Worm (Caenorhabditis elegans) whole organism, L4 larva: ENCODE data around the gene arv-1.

Source experiments
- F49E8.2 ChIP-seq: sonication (generic microtip); optimal IDR thresholded peaks from 2 replicates; lab custom pipeline; 2016; ENCODE audit warnings: missing compliant biosample characterization, mild to moderate bottlenecking, missing genetic modification characterization, borderline replicate concordance
- R02D3.7 ChIP-seq: fragments of 150-350 bp; sonication (generic microtip); optimal IDR thresholded peaks from 3 replicates; lab custom pipeline; 2014; ENCODE audit warnings: missing biosample characterization, missing genetic modification characterization
- T20F7.1 ChIP-seq: fragments of 200-800 bp; sonication (Bioruptor generic); optimal IDR thresholded peaks from 2 replicates; lab custom pipeline; 2018; ENCODE audit warnings: mild to moderate bottlenecking, missing genetic modification characterization, missing compliant biosample characterization
- T26A8.4 ChIP-seq: fragments of 200-800 bp; sonication (Bioruptor generic); IDR thresholded peaks from 2 replicates; pipeline ENCODE4 v1.3.6; 2022; ENCODE audit warnings: missing genetic modification characterization, missing compliant biosample characterization
- Y105C5A.15 ChIP-seq: fragments of 200-800 bp; sonication (Bioruptor generic); IDR thresholded peaks from 2 replicates; pipeline ENCODE4 v1.3.6; 2022; ENCODE audit warnings: missing genetic modification characterization, missing compliant biosample characterization
- Y48G9A.11 ChIP-seq: fragments of 200-800 bp; sonication (Bioruptor generic); IDR thresholded peaks from 2 replicates; pipeline ENCODE4 v1.3.6; 2022; ENCODE audit warnings: missing genetic modification reagents, missing genetic modification characterization, missing compliant biosample characterization
- ZK546.5 ChIP-seq, 2 experiments: sonication (generic microtip); optimal IDR thresholded peaks; 2 replicates each; lab custom pipeline; 2017; ENCODE audit warnings: missing biosample characterization in 2 of 2, missing genetic modification characterization in 2 of 2
- aha-1 ChIP-seq: fragments of 150-350 bp; peaks from one replicate; lab custom pipeline; 2014; ENCODE audit warnings: missing biosample characterization, missing genetic modification characterization
- arid-1 ChIP-seq: fragments of 200-800 bp; sonication (Bioruptor generic); conservative IDR thresholded peaks from 2 replicates; pipeline ENCODE4 v1.3.6; 2022; ENCODE audit warnings: missing genetic modification reagents, missing genetic modification characterization, missing compliant biosample characterization
- ceh-20 ChIP-seq: fragments of 200-800 bp; sonication (Bioruptor generic); IDR thresholded peaks from 2 replicates; pipeline ENCODE4 v1.3.6; 2022; ENCODE audit warnings: missing genetic modification reagents, missing genetic modification characterization, missing compliant biosample characterization
- ceh-44 ChIP-seq: fragments of 200-800 bp; sonication (Bioruptor generic); IDR thresholded peaks from 2 replicates; pipeline ENCODE4 v1.3.6; 2022; ENCODE audit warnings: missing genetic modification reagents, missing genetic modification characterization, missing compliant biosample characterization
- ceh-82 ChIP-seq: sonication (generic microtip); optimal IDR thresholded peaks from 2 replicates; lab custom pipeline; 2017; ENCODE audit warnings: missing biosample characterization, missing genetic modification characterization
- ctbp-1 ChIP-seq: fragments of 200-800 bp; sonication (Bioruptor generic); IDR thresholded peaks from 2 replicates; pipeline ENCODE4 v1.3.6; 2022; ENCODE audit warnings: missing genetic modification reagents, missing genetic modification characterization, missing compliant biosample characterization
- daf-16 ChIP-seq, 3 experiments: sonication (generic microtip); optimal IDR thresholded peaks; 2 replicates each; lab custom pipeline; 2016 to 2017; ENCODE audit warnings: missing genetic modification characterization in 3 of 3, missing genetic modification reagents in 3 of 3, mild to moderate bottlenecking in 2 of 3, missing compliant biosample characterization in 2 of 3, missing biosample characterization in 1 of 3, moderate library complexity in 1 of 3
- daf-19 ChIP-seq: fragments of 200-800 bp; sonication (Bioruptor generic); conservative IDR thresholded peaks from 2 replicates; pipeline ENCODE4 v1.3.6; 2022; ENCODE audit warnings: missing genetic modification characterization, missing compliant biosample characterization
- dmd-6 ChIP-seq: fragments of 200-800 bp; sonication (Bioruptor generic); IDR thresholded peaks from 2 replicates; pipeline ENCODE4 v1.3.6; 2022; ENCODE audit warnings: missing genetic modification reagents, missing genetic modification characterization, missing compliant biosample characterization
- dpl-1 ChIP-seq: fragments of 150-350 bp; optimal IDR thresholded peaks from 2 replicates; lab custom pipeline; 2014; ENCODE audit warnings: missing biosample characterization, missing genetic modification reagents, missing genetic modification characterization
- dve-1 ChIP-seq: sonication (generic microtip); optimal IDR thresholded peaks from 2 replicates; lab custom pipeline; 2017; ENCODE audit warnings: antibody characterized with exemption, mild to moderate bottlenecking, missing genetic modification characterization, missing compliant biosample characterization; ENCODE audit not compliant: insufficient read depth
- egl-43 ChIP-seq: fragments of 200-800 bp; sonication (Bioruptor generic); IDR thresholded peaks from 2 replicates; pipeline ENCODE4 v1.3.6; 2022; ENCODE audit warnings: missing genetic modification reagents, missing genetic modification characterization, missing compliant biosample characterization
- gei-8 ChIP-seq: fragments of 200-800 bp; sonication (Bioruptor generic); optimal IDR thresholded peaks from 2 replicates; lab custom pipeline; 2018; ENCODE audit warnings: mild to moderate bottlenecking, missing genetic modification characterization, missing compliant biosample characterization
- hif-1 ChIP-seq, 2 experiments: sonication (generic microtip); optimal IDR thresholded peaks; 2 replicates each; lab custom pipeline; 2016 to 2017; ENCODE audit warnings: missing compliant biosample characterization in 2 of 2, missing genetic modification characterization in 2 of 2, missing genetic modification reagents in 2 of 2, missing genotype in 2 of 2, mild to moderate bottlenecking in 1 of 2
- hlh-11 ChIP-seq: fragments of 200-800 bp; sonication (Bioruptor generic); optimal IDR thresholded peaks from 2 replicates; lab custom pipeline; 2018; ENCODE audit warnings: mild to moderate bottlenecking, missing genetic modification characterization, missing compliant biosample characterization
- hlh-30 ChIP-seq: sonication (generic microtip); optimal IDR thresholded peaks from 2 replicates; lab custom pipeline; 2017; ENCODE audit warnings: antibody characterized with exemption, mild to moderate bottlenecking, missing genetic modification characterization, missing compliant biosample characterization; ENCODE audit not compliant: insufficient read depth
- lin-38 ChIP-seq: fragments of 200-800 bp; sonication (Bioruptor generic); IDR thresholded peaks from 2 replicates; pipeline ENCODE4 v1.3.6; 2022; ENCODE audit warnings: missing genetic modification reagents, missing genetic modification characterization, missing compliant biosample characterization
- lsy-2 ChIP-seq, 2 experiments: fragments of 150-350 bp in 1 of 2; sonication (generic microtip) in 1 of 2; optimal IDR thresholded peaks; 2 replicates each; lab custom pipeline; 2014 to 2017; ENCODE audit warnings: missing biosample characterization in 2 of 2, missing genetic modification characterization in 2 of 2
- madf-9 ChIP-seq: fragments of 200-800 bp; sonication (Bioruptor generic); conservative IDR thresholded peaks from 2 replicates; pipeline ENCODE4 v1.3.6; 2022; ENCODE audit warnings: missing genetic modification reagents, missing genetic modification characterization, missing compliant biosample characterization
- mdt-29 ChIP-seq: fragments of 200-800 bp; sonication (Bioruptor generic); IDR thresholded peaks from 2 replicates; pipeline ENCODE4 v1.3.6; 2022; ENCODE audit warnings: missing genetic modification reagents, missing genetic modification characterization, missing compliant biosample characterization
- mep-1 ChIP-seq: fragments of 150-350 bp; sonication (generic microtip); optimal IDR thresholded peaks from 3 replicates; lab custom pipeline; 2014; ENCODE audit warnings: missing biosample characterization, missing genetic modification characterization
- mes-2 ChIP-seq: sonication (generic microtip); optimal IDR thresholded peaks from 2 replicates; lab custom pipeline; 2016; ENCODE audit warnings: missing genotype, mild to moderate bottlenecking, missing genetic modification characterization, missing compliant biosample characterization; ENCODE audit not compliant: poor library complexity, severe bottlenecking
- nhr-102 ChIP-seq: sonication (generic microtip); optimal IDR thresholded peaks from 2 replicates; lab custom pipeline; 2016; ENCODE audit warnings: mild to moderate bottlenecking, missing genetic modification characterization, moderate library complexity, missing compliant biosample characterization
- nhr-11 ChIP-seq: fragments of 150-350 bp; optimal IDR thresholded peaks from 2 replicates; lab custom pipeline; 2014; ENCODE audit warnings: missing biosample characterization, missing genetic modification characterization
- nhr-28 ChIP-seq: fragments of 150-350 bp; optimal IDR thresholded peaks from 2 replicates; lab custom pipeline; 2014; ENCODE audit warnings: missing biosample characterization, missing genetic modification characterization
- nhr-42 ChIP-seq: fragments of 200-800 bp; sonication (Bioruptor generic); IDR thresholded peaks from 2 replicates; pipeline ENCODE4 v1.3.6; 2022; ENCODE audit warnings: missing genetic modification characterization, missing compliant biosample characterization
- nhr-48 ChIP-seq: sonication (generic microtip); optimal IDR thresholded peaks from 2 replicates; lab custom pipeline; 2016; ENCODE audit warnings: mild to moderate bottlenecking, missing genetic modification characterization, missing compliant biosample characterization
- nhr-6 ChIP-seq: fragments of 150-350 bp; optimal IDR thresholded peaks from 2 replicates; lab custom pipeline; 2014; ENCODE audit warnings: missing biosample characterization, missing genetic modification characterization
- nhr-77 ChIP-seq: fragments of 150-350 bp; optimal IDR thresholded peaks from 2 replicates; lab custom pipeline; 2014; ENCODE audit warnings: missing biosample characterization, missing genetic modification characterization
- pha-4 ChIP-seq, 2 experiments: fragments of 150-350 bp in 1 of 2; fragments of 200-800 bp in 1 of 2; sonication (Bioruptor generic) in 1 of 2; IDR thresholded peaks in 1 of 2; optimal IDR thresholded peaks in 1 of 2; 2 replicates each; pipeline versions ENCODE4 v1.3.6 to Lab custom; 2014 to 2022; ENCODE audit warnings: missing genetic modification characterization in 2 of 2, missing genetic modification reagents in 2 of 2, missing biosample characterization in 1 of 2, missing compliant biosample characterization in 1 of 2
- pqm-1 ChIP-seq: sonication (generic microtip); optimal IDR thresholded peaks from 2 replicates; lab custom pipeline; 2017; ENCODE audit warnings: missing biosample characterization, missing genetic modification characterization
- rbr-2 ChIP-seq: sonication (generic microtip); optimal IDR thresholded peaks from 2 replicates; lab custom pipeline; 2016; ENCODE audit warnings: missing genotype, missing genetic modification characterization, missing compliant biosample characterization
- sdz-12 ChIP-seq: fragments of 200-800 bp; sonication (Bioruptor generic); optimal IDR thresholded peaks from 2 replicates; lab custom pipeline; 2018; ENCODE audit warnings: mild to moderate bottlenecking, missing genetic modification characterization, missing compliant biosample characterization
- snpc-1.2 ChIP-seq: fragments of 200-800 bp; sonication (Bioruptor generic); IDR thresholded peaks from 2 replicates; pipeline ENCODE4 v1.3.6; 2022; ENCODE audit warnings: missing genetic modification reagents, missing genetic modification characterization, missing compliant biosample characterization
- spr-3 ChIP-seq: fragments of 200-800 bp; sonication (Bioruptor generic); optimal IDR thresholded peaks from 2 replicates; lab custom pipeline; 2018; ENCODE audit warnings: mild to moderate bottlenecking, missing genetic modification characterization, missing compliant biosample characterization
- tag-97 ChIP-seq: fragments of 200-800 bp; sonication (Bioruptor generic); IDR thresholded peaks from 2 replicates; pipeline ENCODE4 v1.3.6; 2022; ENCODE audit warnings: missing genetic modification characterization, missing compliant biosample characterization
- unc-130 ChIP-seq: sonication (generic microtip); optimal IDR thresholded peaks from 2 replicates; lab custom pipeline; 2016; ENCODE audit warnings: missing genetic modification reagents, missing genetic modification characterization, missing compliant biosample characterization
- unc-62 ChIP-seq, 3 experiments: fragments of 150-350 bp in 1 of 3; sonication (generic microtip); optimal IDR thresholded peaks in 2 of 3; peaks in 1 of 3; 1 replicate in 1 of 3; 2 replicates in 2 of 3; lab custom pipeline; 2014 to 2017; ENCODE audit warnings: missing biosample characterization in 3 of 3, missing genetic modification characterization in 3 of 3, missing genetic modification reagents in 3 of 3, missing genotype in 1 of 3
- zfp-2 ChIP-seq: sonication (generic microtip); optimal IDR thresholded peaks from 2 replicates; lab custom pipeline; 2016; ENCODE audit warnings: mild to moderate bottlenecking, missing genetic modification characterization, missing compliant biosample characterization
- zfp-3 ChIP-seq: fragments of 200-800 bp; sonication (Bioruptor generic); conservative IDR thresholded peaks from 2 replicates; pipeline ENCODE4 v1.3.6; 2022; ENCODE audit warnings: missing genetic modification reagents, missing genetic modification characterization, missing compliant biosample characterization
- zip-11 ChIP-seq: fragments of 200-800 bp; sonication (Bioruptor generic); IDR thresholded peaks from 2 replicates; pipeline ENCODE4 v1.3.6; 2022; ENCODE audit warnings: missing genetic modification characterization, missing compliant biosample characterization

Gene arv-1

ce11 chrII:10200759-10201158 is at the start of gene arv-1:
Gene arv-1, minus strand, starts transcription at chrII:10200823.
- TF ChIP-seq lin-38 (GFP tag; lab: Robert Waterston, UW) (peak; percentile 58), hlh-30 (tag; lab: Kevin White, UChicago) (peak; percentile 28), mes-2 (tag; lab: Kevin White, UChicago) (peak; percentile 97), F49E8.2 (no peak), aha-1 (tag; lab: Kevin White, UChicago) (peak; percentile 30), hif-1 (tag; optimal IDR thresholded peaks at IDR 0.05; lab: Kevin White, UChicago) (peak in 1 of 2 experiments; percentile 68), ceh-20 (GFP tag; lab: Robert Waterston, UW) (no peak), nhr-42 (no peak), nhr-102 (peak; percentile 24), dmd-6 (peak; percentile 30; the same call in 1 of the 2 replicates), nhr-6 (peak; percentile 43), rbr-2 (tag; lab: Kevin White, UChicago) (peak; percentile 40), nhr-77 (peak; percentile 16), dve-1 (tag; lab: Kevin White, UChicago) (peak; percentile 57), T26A8.4 (GFP tag; lab: Robert Waterston, UW) (peak; percentile 52; the same call in 1 of the 2 replicates), zfp-2 (tag; lab: Kevin White, UChicago) (no peak), nhr-11 (tag; lab: Kevin White, UChicago) (peak; percentile 52), snpc-1.2 (no peak), lsy-2 (tag; optimal IDR thresholded peaks at IDR 0.05; lab: Kevin White, UChicago) (peak in 1 of 2 experiments; percentile 91), dpl-1 (GFP tag; lab: Kevin White, UChicago) (peak; percentile 59), unc-62 (GFP tag; optimal IDR thresholded peaks at IDR 0.05 in 1 of 2; lab: Kevin White, UChicago) (no peak), unc-62 (tag; optimal IDR thresholded peaks at IDR 0.05; lab: Kevin White, UChicago) (no peak), mdt-29 (GFP tag; lab: Robert Waterston, UW) (no peak), gei-8 (GFP tag; lab: Kevin White, UChicago) (no peak), nhr-28 (tag; lab: Kevin White, UChicago) (peak; percentile 72), ctbp-1 (GFP tag; lab: Robert Waterston, UW) (no peak), egl-43 (no peak), daf-19 (GFP tag; lab: Robert Waterston, UW) (0 out of 2 replicates have a peak, but pooled peaks have one; percentile 29), T20F7.1 (GFP tag; lab: Kevin White, UChicago) (peak; percentile 74), ZK546.5 (tag; optimal IDR thresholded peaks at IDR 0.05; lab: Kevin White, UChicago) (no peak), R02D3.7 (tag; lab: Kevin White, UChicago) (peak; percentile 19), mep-1 (peak; percentile 38), unc-130 (GFP tag; lab: Kevin White, UChicago) (peak; percentile 56), nhr-48 (tag; lab: Kevin White, UChicago) (peak; percentile 2), pqm-1 (tag; lab: Kevin White, UChicago) (peak; percentile 7), ceh-82 (no peak), daf-16 (GFP tag; optimal IDR thresholded peaks at IDR 0.05; lab: Kevin White, UChicago) (no peak), daf-16 (tag; optimal IDR thresholded peaks at IDR 0.05; lab: Kevin White, UChicago) (peak; percentile 31), sdz-12 (GFP tag; lab: Kevin White, UChicago) (no peak)
- TF ChIP-seq, all 104 proteins: peak for 24

- TF ChIP-seq gei-8 (GFP tag; lab: Kevin White, UChicago) = no peak
- TF ChIP-seq spr-3 (GFP tag; lab: Kevin White, UChicago) = no peak
- TF ChIP-seq ctbp-1 (GFP tag; lab: Robert Waterston, UW) = peak; percentile 94
- peak; percentile 98 for TF ChIP-seq ceh-44
- no peak for TF ChIP-seq zip-11 (GFP tag; lab: Robert Waterston, UW)
- peak; percentile 79 for TF ChIP-seq hlh-11 (tag; lab: Kevin White, UChicago)
- TF ChIP-seq madf-9 (GFP tag; lab: Robert Waterston, UW) = peak; percentile 93
- peak; percentile 41 for TF ChIP-seq zfp-2 (tag; lab: Kevin White, UChicago)
- TF ChIP-seq Y48G9A.11 (GFP tag; lab: Robert Waterston, UW) = peak; percentile 88
- TF ChIP-seq arid-1 (GFP tag; lab: Robert Waterston, UW) = peak; percentile 92
- 0 out of 2 replicates have a peak, but pooled peaks have one; percentile 66 for TF ChIP-seq tag-97
- TF ChIP-seq Y105C5A.15 (GFP tag; lab: Robert Waterston, UW) = peak; percentile 59; the same call in 1 of the 2 replicates
- TF ChIP-seq pha-4 (GFP tag; IDR thresholded peaks at IDR 0.05; lab: Robert Waterston, UW) = peak; percentile 90
- TF ChIP-seq pha-4 (tag; optimal IDR thresholded peaks at IDR 0.05; lab: Kevin White, UChicago) = peak; percentile 54
- TF ChIP-seq zfp-3 = peak; percentile 92
These were observed 47.9 kb upstream of the arv-1 start, which contains the start of gene atad-3 for ce11 chrII:10248355-10249041. Gene atad-3, plus strand, starts transcription at chrII:10248991.
